Fruit fly (Drosophila melanogaster) whole organism, prepupa: ENCODE results near the gene rump.

Experiments
- Blimp-1 ChIP-seq: fragments of 200-800 bp; sonication (Bioruptor generic); optimal IDR thresholded peaks from 3 replicates; lab custom pipeline; 2017; ENCODE audit warnings: missing biosample characterization, missing genetic modification characterization, mild to moderate bottlenecking, moderate library complexity, missing genetic modification reagents
- CG10631 ChIP-seq: fragments of 200-800 bp; sonication (Bioruptor generic); optimal IDR thresholded peaks from 2 replicates; lab custom pipeline; 2016; ENCODE audit warnings: missing biosample characterization, missing genetic modification characterization
- CG10669 ChIP-seq: fragments of 200-800 bp; sonication (Bioruptor generic); optimal IDR thresholded peaks from 3 replicates; lab custom pipeline; 2018; ENCODE audit warnings: missing biosample characterization, mild to moderate bottlenecking, missing genetic modification characterization, moderate library complexity
- CG11294 ChIP-seq: fragments of 200-800 bp; sonication (Bioruptor generic); IDR thresholded peaks from 2 replicates; pipeline ENCODE4 v1.3.6; 2022; ENCODE audit warnings: missing biosample characterization, missing genetic modification characterization
- CG11762 ChIP-seq: fragments of 200-800 bp; sonication (Bioruptor generic); optimal IDR thresholded peaks from 3 replicates; lab custom pipeline; 2016; ENCODE audit warnings: missing biosample characterization, missing genetic modification characterization; ENCODE audit not compliant: insufficient read depth
- CG11902 ChIP-seq: fragments of 200-800 bp; sonication (Bioruptor generic); optimal IDR thresholded peaks from 3 replicates; lab custom pipeline; 2016; ENCODE audit warnings: missing biosample characterization, missing genetic modification characterization
- CG1621 ChIP-seq: fragments of 200-800 bp; sonication (Bioruptor generic); optimal IDR thresholded peaks from 3 replicates; lab custom pipeline; 2018; ENCODE audit warnings: missing biosample characterization, mild to moderate bottlenecking, missing genetic modification characterization
- CG16779 ChIP-seq: fragments of 200-800 bp; sonication (Bioruptor generic); optimal IDR thresholded peaks from 3 replicates; lab custom pipeline; 2017; ENCODE audit warnings: missing biosample characterization, mild to moderate bottlenecking, missing genetic modification characterization
- CG3919 ChIP-seq: fragments of 200-800 bp; sonication (Bioruptor generic); optimal IDR thresholded peaks from 3 replicates; lab custom pipeline; 2016; ENCODE audit warnings: missing biosample characterization, missing genetic modification characterization
- CG4318 ChIP-seq: fragments of 200-800 bp; sonication (Bioruptor generic); optimal IDR thresholded peaks from 3 replicates; lab custom pipeline; 2017; ENCODE audit warnings: missing biosample characterization, mild to moderate bottlenecking, missing genetic modification characterization
- CG6163 ChIP-seq: fragments of 200-800 bp; sonication (Bioruptor generic); IDR thresholded peaks from 3 replicates; pipeline ENCODE4 v1.3.6; 2022; ENCODE audit warnings: missing biosample characterization, missing genetic modification characterization
- CG6276 ChIP-seq: fragments of 200-800 bp; sonication (Bioruptor generic); optimal IDR thresholded peaks from 2 replicates; lab custom pipeline; 2017; ENCODE audit warnings: missing biosample characterization, mild to moderate bottlenecking, missing genetic modification characterization
- CG6808 ChIP-seq: fragments of 200-800 bp; sonication (Bioruptor generic); optimal IDR thresholded peaks from 3 replicates; lab custom pipeline; 2017; ENCODE audit warnings: missing biosample characterization, missing genetic modification characterization, mild to moderate bottlenecking, moderate library complexity, missing genetic modification reagents
- CG6854 ChIP-seq: fragments of 200-800 bp; sonication (Bioruptor generic); optimal IDR thresholded peaks from 2 replicates; lab custom pipeline; 2017; ENCODE audit warnings: missing biosample characterization, mild to moderate bottlenecking, missing genetic modification characterization
- CG7368 ChIP-seq: fragments of 200-800 bp; sonication (Bioruptor generic); optimal IDR thresholded peaks from 3 replicates; lab custom pipeline; 2016; ENCODE audit warnings: missing biosample characterization, missing genetic modification characterization
- CG8319 ChIP-seq: fragments of 200-800 bp; sonication (Bioruptor generic); optimal IDR thresholded peaks from 3 replicates; lab custom pipeline; 2016; ENCODE audit warnings: missing biosample characterization, missing genetic modification characterization
- CG8632 ChIP-seq: fragments of 200-800 bp; sonication (Bioruptor generic); optimal IDR thresholded peaks from 3 replicates; lab custom pipeline; 2016; ENCODE audit warnings: missing biosample characterization, missing genetic modification characterization
- CG9139 ChIP-seq: fragments of 200-800 bp; sonication (Bioruptor generic); optimal IDR thresholded peaks from 3 replicates; lab custom pipeline; 2017; ENCODE audit warnings: missing biosample characterization, mild to moderate bottlenecking, missing genetic modification characterization
- Eip75B ChIP-seq: fragments of 200-800 bp; sonication (Bioruptor generic); optimal IDR thresholded peaks from 3 replicates; lab custom pipeline; 2016; ENCODE audit warnings: missing biosample characterization, missing genetic modification characterization
- Eip78C ChIP-seq: fragments of 200-800 bp; sonication (Bioruptor generic); peaks from one replicate; lab custom pipeline; 2016; ENCODE audit warnings: missing biosample characterization, missing genetic modification characterization
- Eip93F ChIP-seq: fragments of 200-800 bp; sonication (Bioruptor generic); optimal IDR thresholded peaks from 2 replicates; lab custom pipeline; 2016; ENCODE audit warnings: missing biosample characterization, mild to moderate bottlenecking, missing genetic modification characterization
- Ets21C ChIP-seq: fragments of 200-800 bp; sonication (Bioruptor generic); optimal IDR thresholded peaks from 3 replicates; lab custom pipeline; 2016; ENCODE audit warnings: missing biosample characterization, missing genetic modification characterization
- Ets96B ChIP-seq: fragments of 200-800 bp; optimal IDR thresholded peaks from 2 replicates; lab custom pipeline; 2019; ENCODE audit warnings: missing biosample characterization, mild to moderate bottlenecking, missing genetic modification characterization, moderate library complexity
- Hr38 ChIP-seq: sonication (Bioruptor generic); optimal IDR thresholded peaks from 2 replicates; lab custom pipeline; 2016; ENCODE audit warnings: missing biosample characterization, missing genetic modification characterization
- Hr39 ChIP-seq: fragments of 200-800 bp; sonication (Bioruptor generic); optimal IDR thresholded peaks from 2 replicates; lab custom pipeline; 2016; ENCODE audit warnings: missing biosample characterization, missing genetic modification characterization
- Hr4 ChIP-seq: fragments of 200-800 bp; sonication (Bioruptor generic); optimal IDR thresholded peaks from 3 replicates; lab custom pipeline; 2016; ENCODE audit warnings: missing biosample characterization, missing genetic modification characterization
- Met ChIP-seq: fragments of 200-800 bp; sonication (Bioruptor generic); optimal IDR thresholded peaks from 3 replicates; lab custom pipeline; 2016; ENCODE audit warnings: missing biosample characterization, missing genetic modification characterization
- Smox ChIP-seq: fragments of 200-800 bp; sonication (Bioruptor generic); optimal IDR thresholded peaks from 3 replicates; lab custom pipeline; 2016; ENCODE audit warnings: missing biosample characterization, missing genetic modification characterization
- Sox102F ChIP-seq: fragments of 200-800 bp; sonication (Bioruptor generic); optimal IDR thresholded peaks from 2 replicates; lab custom pipeline; 2016; ENCODE audit warnings: missing biosample characterization, mild to moderate bottlenecking, missing genetic modification characterization
- achi ChIP-seq: fragments of 200-800 bp; sonication (Bioruptor generic); optimal IDR thresholded peaks from 3 replicates; lab custom pipeline; 2016; ENCODE audit warnings: missing biosample characterization, missing genetic modification characterization
- acj6 ChIP-seq: fragments of 200-800 bp; sonication (Bioruptor generic); optimal IDR thresholded peaks from 3 replicates; lab custom pipeline; 2016; ENCODE audit warnings: missing biosample characterization, missing genetic modification characterization
- cyc ChIP-seq: fragments of 200-800 bp; sonication (Bioruptor generic); optimal IDR thresholded peaks from 3 replicates; lab custom pipeline; 2016; ENCODE audit warnings: missing biosample characterization, missing genetic modification characterization
- dac ChIP-seq: fragments of 200-800 bp; sonication (Bioruptor generic); optimal IDR thresholded peaks from 2 replicates; lab custom pipeline; 2017; ENCODE audit warnings: missing biosample characterization, mild to moderate bottlenecking, missing genetic modification characterization
- esn ChIP-seq: fragments of 200-800 bp; sonication (Bioruptor generic); optimal IDR thresholded peaks from 2 replicates; lab custom pipeline; 2016; ENCODE audit warnings: missing biosample characterization, mild to moderate bottlenecking, missing genetic modification characterization, moderate library complexity
- fd59A ChIP-seq: fragments of 200-800 bp; sonication (Bioruptor generic); optimal IDR thresholded peaks from 2 replicates; lab custom pipeline; 2017; ENCODE audit warnings: missing biosample characterization, mild to moderate bottlenecking, missing genetic modification characterization, missing genetic modification reagents
- fd85E ChIP-seq: fragments of 200-800 bp; sonication (Bioruptor generic); optimal IDR thresholded peaks from 3 replicates; lab custom pipeline; 2016; ENCODE audit warnings: missing biosample characterization, missing genetic modification characterization
- fkh ChIP-seq: fragments of 200-800 bp; sonication (Bioruptor generic); optimal IDR thresholded peaks from 3 replicates; lab custom pipeline; 2017; ENCODE audit warnings: missing biosample characterization, mild to moderate bottlenecking, missing genetic modification characterization, moderate library complexity
- net ChIP-seq: fragments of 200-800 bp; sonication (Bioruptor generic); optimal IDR thresholded peaks from 3 replicates; lab custom pipeline; 2016; ENCODE audit warnings: missing biosample characterization, missing genetic modification characterization
- pdm3 ChIP-seq: fragments of 200-800 bp; sonication (Bioruptor generic); optimal IDR thresholded peaks from 3 replicates; lab custom pipeline; 2016; ENCODE audit warnings: missing biosample characterization, missing genetic modification characterization
- spab ChIP-seq: fragments of 200-800 bp; sonication (Bioruptor generic); optimal IDR thresholded peaks from 2 replicates; lab custom pipeline; 2017; ENCODE audit warnings: missing biosample characterization, mild to moderate bottlenecking, missing genetic modification characterization, missing genetic modification reagents
- ss ChIP-seq, 2 experiments: fragments of 200-800 bp; sonication (Bioruptor generic); optimal IDR thresholded peaks; 2 replicates in 1 of 2; 3 replicates in 1 of 2; lab custom pipeline; 2017 to 2018; ENCODE audit warnings: mild to moderate bottlenecking in 2 of 2, missing biosample characterization in 2 of 2, missing genetic modification characterization in 2 of 2, moderate library complexity in 1 of 2
- svp ChIP-seq: fragments of 200-800 bp; sonication (Bioruptor generic); peaks from one replicate; lab custom pipeline; 2016; ENCODE audit warnings: missing biosample characterization, missing genetic modification characterization
- vri ChIP-seq: fragments of 200-800 bp; sonication (Bioruptor generic); optimal IDR thresholded peaks from 3 replicates; lab custom pipeline; 2016; ENCODE audit warnings: missing biosample characterization, mild to moderate bottlenecking, missing genetic modification characterization

The rump gene

dm6 chr3R:9529913-9530312 lies 19.8 kb upstream of the rump start:
- TF ChIP-seq CG4318 (GFP tag; lab: Kevin White, UChicago) (no peak), fkh (peak; percentile 74), Ets21C (GFP tag; lab: Kevin White, UChicago) (no peak)

DNA sequence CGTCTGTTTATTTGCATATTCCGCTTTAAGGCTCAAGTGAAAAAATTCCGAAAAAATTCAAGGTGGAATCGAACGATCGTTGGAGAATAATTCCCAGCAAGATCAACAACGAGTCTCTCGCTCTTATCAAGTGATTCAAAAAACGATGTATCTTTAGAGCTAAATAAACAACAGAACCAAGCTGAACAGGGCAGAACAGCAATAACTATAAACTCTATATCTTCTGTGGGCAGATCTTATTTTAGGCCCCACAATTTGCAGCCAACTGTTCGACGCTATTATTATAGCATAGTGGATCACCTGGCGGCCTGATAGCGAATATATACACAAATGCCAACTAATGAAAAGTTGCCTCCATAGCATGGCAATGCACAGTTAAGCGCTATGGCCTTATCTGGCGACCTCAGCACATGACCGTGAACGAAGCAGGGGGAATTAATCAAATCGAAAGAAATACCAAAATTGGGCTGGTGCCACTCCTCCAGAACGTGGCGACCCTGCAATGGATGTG lies 19.3 kb upstream of the rump start:
- TF ChIP-seq CG4318 (GFP tag; lab: Kevin White, UChicago) (no peak), svp (GFP tag; lab: Kevin White, UChicago) (peak; percentile 50), CG6854 (GFP tag; lab: Kevin White, UChicago) (no peak), CG10669 (GFP tag; lab: Kevin White, UChicago) (no peak), net (GFP tag; lab: Kevin White, UChicago) (no peak), acj6 (GFP tag; lab: Kevin White, UChicago) (no peak), CG11294 (GFP tag; lab: Robert Waterston, UW) (no peak), CG6276 (no peak), vri (GFP tag; lab: Kevin White, UChicago) (no peak), fkh (peak; percentile 62), Eip78C (GFP tag; lab: Kevin White, UChicago) (no peak), spab (no peak), CG3919 (GFP tag; lab: Kevin White, UChicago) (no peak), Hr39 (no peak)

dm6 chr3R:9527907-9528842 lies 18.1 kb upstream of the rump start:
- TF ChIP-seq net (GFP tag; lab: Kevin White, UChicago) (peak; percentile 88), Eip93F (GFP tag; lab: Kevin White, UChicago) (no peak), Hr38 (GFP tag; lab: Kevin White, UChicago) (peak; percentile 12), Ets96B (no peak), CG16779 (tag; lab: Kevin White, UChicago) (peak; percentile 83), CG11294 (GFP tag; lab: Robert Waterston, UW) (peak; percentile 94), CG8319 (GFP tag; lab: Kevin White, UChicago) (peak; percentile 85), Eip75B (GFP tag; lab: Kevin White, UChicago) (no peak), Met (no peak), cyc (peak; percentile 86), pdm3 (GFP tag; lab: Kevin White, UChicago) (peak; percentile 84), CG6163 (GFP tag; lab: Robert Waterston, UW) (peak; percentile 97), CG8632 (GFP tag; lab: Kevin White, UChicago) (no peak), CG7368 (GFP tag; lab: Kevin White, UChicago) (no peak), CG6808 (GFP tag; lab: Kevin White, UChicago) (no peak), fkh (peak; percentile 90), Sox102F (GFP tag; lab: Kevin White, UChicago) (no peak), CG6276 (peak; percentile 90), CG3919 (GFP tag; lab: Kevin White, UChicago) (peak; percentile 94), Smox (GFP tag; lab: Kevin White, UChicago) (no peak), vri (GFP tag; lab: Kevin White, UChicago) (peak; percentile 88), CG11762 (GFP tag; lab: Kevin White, UChicago) (peak; percentile 88), ss (GFP tag; optimal IDR thresholded peaks at IDR 0.05; lab: Kevin White, UChicago) (no peak), CG4318 (GFP tag; lab: Kevin White, UChicago) (peak; percentile 68), Hr4 (GFP tag; lab: Kevin White, UChicago) (no peak), achi (GFP tag; lab: Kevin White, UChicago) (no peak), Hr39 (no peak), CG1621 (no peak), CG11902 (GFP tag; lab: Kevin White, UChicago) (peak; percentile 91), Blimp-1 (GFP tag; lab: Kevin White, UChicago) (peak; percentile 27), fd85E (GFP tag; lab: Kevin White, UChicago) (peak; percentile 85), fd59A (peak; percentile 28), Eip78C (GFP tag; lab: Kevin White, UChicago) (peak; percentile 98), CG6854 (GFP tag; lab: Kevin White, UChicago) (peak; percentile 53), CG9139 (GFP tag; lab: Kevin White, UChicago) (no peak), acj6 (GFP tag; lab: Kevin White, UChicago) (peak; percentile 89), esn (GFP tag; lab: Kevin White, UChicago) (peak; percentile 87), CG10631 (GFP tag; lab: Kevin White, UChicago) (no peak), dac (GFP tag; lab: Kevin White, UChicago) (peak; percentile 71)
